Fruit fly (Drosophila melanogaster): ENCODE data around the gene Pus10.

Pus10 gene

dm6 chr2L:166115-167069 is 11.3 kb upstream of the Pus10 start (continued):
- TF ChIP-seq Dp (GFP tag; optimal IDR thresholded peaks at IDR 0.05): no peak
- no peak for TF ChIP-seq Opbp (GFP tag; IDR thresholded peaks at IDR 0.05; ENCODE audit: partially characterized antibody)
- TF ChIP-seq CG2120 (GFP tag; optimal IDR thresholded peaks at IDR 0.05): peak; percentile 65
- TF ChIP-seq NFAT (GFP tag; IDR thresholded peaks at IDR 0.05): no peak
- no peak for TF ChIP-seq CG10462 (GFP tag; optimal IDR thresholded peaks at IDR 0.05)
- peak; percentile 62 for TF ChIP-seq CG3838 (GFP tag; optimal IDR thresholded peaks at IDR 0.05)
- TF ChIP-seq Oaz (GFP tag; IDR thresholded peaks at IDR 0.05): no peak
- TF ChIP-seq CG12104 (GFP tag; optimal IDR thresholded peaks at IDR 0.05): peak; percentile 49
- TF ChIP-seq klu (GFP tag; IDR thresholded peaks at IDR 0.05): no peak
- TF ChIP-seq stwl (tag; optimal IDR thresholded peaks at IDR 0.05): no peak
- peak; percentile 75 for TF ChIP-seq CG5180 (GFP tag; optimal IDR thresholded peaks at IDR 0.05)
- TF ChIP-seq lmd (GFP tag; IDR thresholded peaks at IDR 0.05): no peak
- TF ChIP-seq Usf (GFP tag; optimal IDR thresholded peaks at IDR 0.05): no peak
- no peak for TF ChIP-seq Ptx1 (GFP tag; IDR thresholded peaks at IDR 0.05)
- TF ChIP-seq dmrt99B (tag; optimal IDR thresholded peaks at IDR 0.05): peak; percentile 70
- TF ChIP-seq CG15269 (tag; optimal IDR thresholded peaks at IDR 0.05): peak; percentile 67
- TF ChIP-seq Sry-β (GFP tag; optimal IDR thresholded peaks at IDR 0.05): peak; percentile 17
- TF ChIP-seq bbx (GFP tag; IDR thresholded peaks at IDR 0.05; ENCODE audit: partially characterized antibody): no peak
- peak; percentile 82 for TF ChIP-seq CG10147 (GFP tag; optimal IDR thresholded peaks at IDR 0.05)
- peak; percentile 57 for TF ChIP-seq CoRest (tag; optimal IDR thresholded peaks at IDR 0.05)
- peak; percentile 52 for TF ChIP-seq CG14710 (tag; optimal IDR thresholded peaks at IDR 0.05)
- peak; percentile 82 for TF ChIP-seq cwo (GFP tag; optimal IDR thresholded peaks at IDR 0.05)
- TF ChIP-seq CG6175 (GFP tag; IDR thresholded peaks at IDR 0.05): no peak
- TF ChIP-seq knrl (GFP tag; IDR thresholded peaks at IDR 0.05; ENCODE audit: partially characterized antibody): no peak
- peak; percentile 66 for TF ChIP-seq CG11504 (tag; optimal IDR thresholded peaks at IDR 0.05)
- peak; percentile 95 for TF ChIP-seq Fer1 (GFP tag; optimal IDR thresholded peaks at IDR 0.05)
- peak; percentile 72 for TF ChIP-seq CG13624 (GFP tag; optimal IDR thresholded peaks at IDR 0.05)
- no peak for TF ChIP-seq CG14965 (GFP tag; optimal IDR thresholded peaks at IDR 0.05; ENCODE audit: borderline replicate concordance)
- TF ChIP-seq grau (tag; optimal IDR thresholded peaks at IDR 0.05): peak; percentile 55
- no peak for TF ChIP-seq prd (optimal IDR thresholded peaks at IDR 0.05)
- no peak for TF ChIP-seq prd (GFP tag; IDR thresholded peaks at IDR 0.05)
- no peak for TF ChIP-seq Hr39 (optimal IDR thresholded peaks at IDR 0.05)
- no peak for TF ChIP-seq Nf-YA (GFP tag; IDR thresholded peaks at IDR 0.05)
- TF ChIP-seq CG8290 (GFP tag; optimal IDR thresholded peaks at IDR 0.05): no peak
- TF ChIP-seq CG8290 (tag; optimal IDR thresholded peaks at IDR 0.05): peak; percentile 28 to 68
- no peak for TF ChIP-seq Gsc (GFP tag; IDR thresholded peaks at IDR 0.05)
- TF ChIP-seq Dref (GFP tag; IDR thresholded peaks at IDR 0.05): no peak
- TF ChIP-seq Kr (GFP tag; optimal IDR thresholded peaks at IDR 0.05): peak; percentile 87
- TF ChIP-seq tgo (GFP tag; IDR thresholded peaks at IDR 0.05): no peak
- peak; percentile 52 for TF ChIP-seq gcm (GFP tag; optimal IDR thresholded peaks at IDR 0.05)
- TF ChIP-seq CG17361 (GFP tag; IDR thresholded peaks at IDR 0.05): no peak
- peak in 1 of 3 experiments; percentile 34 for TF ChIP-seq lola (GFP tag; optimal IDR thresholded peaks at IDR 0.05)
- TF ChIP-seq Med (GFP tag): peak; percentile 95
- no peak for TF ChIP-seq Hr3 (GFP tag; optimal IDR thresholded peaks at IDR 0.05)
- TF ChIP-seq Lim3 (GFP tag; IDR thresholded peaks at IDR 0.05): no peak
- TF ChIP-seq CG17328 (GFP tag; IDR thresholded peaks at IDR 0.05): no peak
- no peak for TF ChIP-seq gsb (GFP tag; IDR thresholded peaks at IDR 0.05)
- TF ChIP-seq HLHmδ (GFP tag; optimal IDR thresholded peaks at IDR 0.05): no peak
- TF ChIP-seq hth (optimal IDR thresholded peaks at IDR 0.05): no peak
- TF ChIP-seq Sry-δ (GFP tag; optimal IDR thresholded peaks at IDR 0.05): peak; percentile 28

Data from whole organism, embryonic.